Worm (Caenorhabditis elegans) whole organism, L4/young adult: ENCODE results near the gene ras-2.

Experiments
- W03F9.2 ChIP-seq: fragments of 150-350 bp; optimal IDR thresholded peaks from 2 replicates; lab custom pipeline; 2014; ENCODE audit warnings: missing biosample characterization, missing genetic modification characterization
- dao-5 ChIP-seq: sonication (generic microtip); optimal IDR thresholded peaks from 2 replicates; lab custom pipeline; 2016; ENCODE audit warnings: missing genotype, missing genetic modification characterization, moderate library complexity, missing compliant biosample characterization
- him-1 ChIP-seq: sonication (generic microtip); optimal IDR thresholded peaks from 2 replicates; lab custom pipeline; 2016; ENCODE audit warnings: missing genotype, missing genetic modification reagents, missing genetic modification characterization, missing compliant biosample characterization

Gene ras-2

ce11 chrIII:4706678-4707077, 33.2 kb downstream of the ras-2 start, which contains the start of gene T04A8.13:
Gene T04A8.13, plus strand, starts transcription at chrIII:4706978.
- TF ChIP-seq him-1 (tag; lab: Kevin White, UChicago), result no peak
- TF ChIP-seq dao-5 (tag; lab: Kevin White, UChicago), result no peak
- no peak for TF ChIP-seq W03F9.2 (tag; lab: Kevin White, UChicago)

- TF ChIP-seq W03F9.2 (tag; lab: Kevin White, UChicago) (no peak), him-1 (tag; lab: Kevin White, UChicago) (no peak), dao-5 (tag; lab: Kevin White, UChicago) (no peak)
These were observed 34.7 kb downstream of the ras-2 start, which contains the start of gene pgap-2 for ce11 chrIII:4705207-4705606. Gene pgap-2, plus strand, starts transcription at chrIII:4705507.

ce11 chrIII:4703932-4704454, 35.9 kb downstream of the ras-2 start, which contains the start of the genes clp-2 and mrpl-16:
Gene clp-2, minus strand, starts transcription at chrIII:4704025.
Gene mrpl-16, plus strand, starts transcription at chrIII:4704404.
- TF ChIP-seq dao-5 (tag; lab: Kevin White, UChicago), result no peak
- TF ChIP-seq W03F9.2 (tag; lab: Kevin White, UChicago), result peak; percentile 35

ce11 chrIII:4699922-4700321, 40.0 kb downstream of the ras-2 start, which contains the start of gene sel-13:
Gene sel-13, minus strand, starts transcription at chrIII:4700224.
- TF ChIP-seq W03F9.2 (tag; lab: Kevin White, UChicago) (no peak), him-1 (tag; lab: Kevin White, UChicago) (no peak), dao-5 (tag; lab: Kevin White, UChicago) (no peak)

- TF ChIP-seq him-1 (tag; lab: Kevin White, UChicago), result no peak
- no peak for TF ChIP-seq dao-5 (tag; lab: Kevin White, UChicago)
- TF ChIP-seq W03F9.2 (tag; lab: Kevin White, UChicago), result no peak
These were observed 42.1 kb downstream of the ras-2 start, which contains the start of gene dnj-18 for ce11 chrIII:4697819-4698218. Gene dnj-18, plus strand, starts transcription at chrIII:4698119.

ce11 chrIII:4696903-4697302, 43.0 kb downstream of the ras-2 start:
- TF ChIP-seq dao-5 (tag; lab: Kevin White, UChicago), result no peak
- TF ChIP-seq W03F9.2 (tag; lab: Kevin White, UChicago), result no peak
- TF ChIP-seq him-1 (tag; lab: Kevin White, UChicago), result no peak

- TF ChIP-seq dao-5 (tag; lab: Kevin White, UChicago) (no peak), W03F9.2 (tag; lab: Kevin White, UChicago) (no peak), him-1 (tag; lab: Kevin White, UChicago) (no peak)
These were observed 44.8 kb downstream of the ras-2 start, which contains the start of gene T04A8.7 for ce11 chrIII:4695057-4695456. Gene T04A8.7, plus strand, starts transcription at chrIII:4695357.

ce11 chrIII:4693695-4694094, 46.2 kb downstream of the ras-2 start, which contains the start of gene T04A8.8:
Gene T04A8.8, plus strand, starts transcription at chrIII:4693995.
- TF ChIP-seq him-1 (tag; lab: Kevin White, UChicago) (no peak), dao-5 (tag; lab: Kevin White, UChicago) (no peak), W03F9.2 (tag; lab: Kevin White, UChicago) (no peak)

ce11 chrIII:4693281-4693680, 46.6 kb downstream of the ras-2 start, which contains the start of gene nifk-1:
Gene nifk-1, minus strand, starts transcription at chrIII:4693307.
- TF ChIP-seq him-1 (tag; lab: Kevin White, UChicago) (no peak), dao-5 (tag; lab: Kevin White, UChicago) (no peak), W03F9.2 (tag; lab: Kevin White, UChicago) (peak; percentile 87)

ce11 chrIII:4689595-4689994, 50.3 kb downstream of the ras-2 start:
- TF ChIP-seq W03F9.2 (tag; lab: Kevin White, UChicago), result peak; percentile 36
- TF ChIP-seq dao-5 (tag; lab: Kevin White, UChicago), result peak; percentile 84
- TF ChIP-seq him-1 (tag; lab: Kevin White, UChicago), result peak; percentile 63

- TF ChIP-seq W03F9.2 (tag; lab: Kevin White, UChicago) (no peak), dao-5 (tag; lab: Kevin White, UChicago) (no peak), him-1 (tag; lab: Kevin White, UChicago) (no peak)
These were observed 50.9 kb downstream of the ras-2 start, which contains the start of gene ppat-1 for ce11 chrIII:4688965-4689364. Gene ppat-1, plus strand, starts transcription at chrIII:4689280.

ce11 chrIII:4688356-4688755, 51.5 kb downstream of the ras-2 start, which contains the start of gene tag-243:
Gene tag-243, minus strand, starts transcription at chrIII:4688456.
- TF ChIP-seq dao-5 (tag; lab: Kevin White, UChicago), result no peak
- TF ChIP-seq W03F9.2 (tag; lab: Kevin White, UChicago), result no peak
- TF ChIP-seq him-1 (tag; lab: Kevin White, UChicago), result no peak
